Worm (Caenorhabditis elegans) whole organism, L3 larva: Measurements from ENCODE around the gene Y51A2B.8.

ENCODE experiments used
- ZK546.5 ChIP-seq: sonication (generic microtip); optimal IDR thresholded peaks from 2 replicates; lab custom pipeline; 2017; ENCODE audit warnings: missing biosample characterization, missing genetic modification characterization
- aly-2 ChIP-seq: fragments of 150-350 bp; optimal IDR thresholded peaks from 2 replicates; lab custom pipeline; 2014; ENCODE audit warnings: missing biosample characterization, missing genetic modification characterization
- ama-1 ChIP-seq: fragments of 150-350 bp; optimal IDR thresholded peaks from 2 replicates; lab custom pipeline; 2018
- ceh-16 ChIP-seq: sonication (generic microtip); optimal IDR thresholded peaks from 2 replicates; lab custom pipeline; 2017; ENCODE audit warnings: missing biosample characterization, missing genetic modification characterization
- ceh-9 ChIP-seq: sonication (generic microtip); optimal IDR thresholded peaks from 2 replicates; lab custom pipeline; 2018; ENCODE audit warnings: missing biosample characterization, missing genetic modification characterization
- daf-12 ChIP-seq: fragments of 150-350 bp; optimal IDR thresholded peaks from 2 replicates; lab custom pipeline; 2014; ENCODE audit warnings: missing biosample characterization, missing genetic modification reagents, missing genetic modification characterization
- egl-27 ChIP-seq: sonication (generic microtip); optimal IDR thresholded peaks from 4 replicates; lab custom pipeline; 2017; ENCODE audit warnings: missing biosample characterization, missing genetic modification reagents, missing genetic modification characterization
- egl-5 ChIP-seq: fragments of 150-350 bp; optimal IDR thresholded peaks from 2 replicates; lab custom pipeline; 2017; ENCODE audit warnings: missing biosample characterization, missing genetic modification reagents, missing genetic modification characterization, inconsistent platforms
- elt-1 ChIP-seq: fragments of 150-350 bp; optimal IDR thresholded peaks from 2 replicates; lab custom pipeline; 2014; ENCODE audit warnings: missing biosample characterization, missing genetic modification characterization
- elt-3 ChIP-seq, 3 experiments: fragments of 150-350 bp in 1 of 3; sonication (generic microtip) in 2 of 3; optimal IDR thresholded peaks; 2 replicates in 2 of 3; 4 replicates in 1 of 3; lab custom pipeline; 2014 to 2017; ENCODE audit warnings: missing biosample characterization in 3 of 3, missing genetic modification characterization in 3 of 3
- eor-1 ChIP-seq, 2 experiments: fragments of 150-350 bp; optimal IDR thresholded peaks; 2 replicates each; lab custom pipeline; 2014 to 2018; ENCODE audit warnings: missing biosample characterization in 2 of 2, missing genetic modification characterization in 2 of 2
- fkh-10 ChIP-seq: sonication (generic microtip); optimal IDR thresholded peaks from 2 replicates; lab custom pipeline; 2017; ENCODE audit warnings: missing biosample characterization, missing genetic modification reagents, missing genetic modification characterization
- fos-1 ChIP-seq: fragments of 150-350 bp; optimal IDR thresholded peaks from 2 replicates; lab custom pipeline; 2014; ENCODE audit warnings: missing biosample characterization, missing genetic modification characterization
- hmg-11 ChIP-seq: sonication (generic microtip); optimal IDR thresholded peaks from 2 replicates; lab custom pipeline; 2016; ENCODE audit warnings: missing genetic modification characterization, missing compliant biosample characterization
- lin-39 ChIP-seq: fragments of 150-350 bp; optimal IDR thresholded peaks from 2 replicates; lab custom pipeline; 2018; ENCODE audit warnings: missing biosample characterization, missing genetic modification reagents, missing genetic modification characterization
- lsy-12 ChIP-seq: sonication (generic microtip); optimal IDR thresholded peaks from 2 replicates; lab custom pipeline; 2016; ENCODE audit warnings: mild to moderate bottlenecking, missing genetic modification characterization, missing compliant biosample characterization
- mdl-1 ChIP-seq: fragments of 150-350 bp; optimal IDR thresholded peaks from 2 replicates; lab custom pipeline; 2014; ENCODE audit warnings: missing biosample characterization, missing genetic modification characterization
- nhr-11 ChIP-seq: fragments of 150-350 bp; optimal IDR thresholded peaks from 2 replicates; lab custom pipeline; 2014; ENCODE audit warnings: missing biosample characterization, missing genetic modification characterization
- nhr-12 ChIP-seq: fragments of 150-350 bp; optimal IDR thresholded peaks from 2 replicates; lab custom pipeline; 2014; ENCODE audit warnings: missing biosample characterization, missing genetic modification characterization
- nhr-23 ChIP-seq: fragments of 150-350 bp; optimal IDR thresholded peaks from 2 replicates; lab custom pipeline; 2014; ENCODE audit warnings: missing biosample characterization, missing genetic modification reagents, missing genetic modification characterization
- nhr-237 ChIP-seq: fragments of 150-350 bp; optimal IDR thresholded peaks from 2 replicates; lab custom pipeline; 2014; ENCODE audit warnings: missing biosample characterization, missing genetic modification characterization
- nhr-25 ChIP-seq: sonication (generic microtip); optimal IDR thresholded peaks from 2 replicates; lab custom pipeline; 2017; ENCODE audit warnings: missing biosample characterization, missing genetic modification characterization
- nhr-28 ChIP-seq: fragments of 150-350 bp; optimal IDR thresholded peaks from 2 replicates; lab custom pipeline; 2014; ENCODE audit warnings: missing biosample characterization, missing genetic modification characterization
- nhr-43 ChIP-seq: sonication (generic microtip); optimal IDR thresholded peaks from 2 replicates; lab custom pipeline; 2016; ENCODE audit warnings: mild to moderate bottlenecking, missing genetic modification characterization, missing compliant biosample characterization; ENCODE audit not compliant: poor library complexity, severe bottlenecking
- nhr-67 ChIP-seq: fragments of 150-350 bp; optimal IDR thresholded peaks from 2 replicates; lab custom pipeline; 2014; ENCODE audit warnings: missing biosample characterization, missing genetic modification characterization
- nhr-77 ChIP-seq: fragments of 150-350 bp; optimal IDR thresholded peaks from 2 replicates; lab custom pipeline; 2014; ENCODE audit warnings: missing biosample characterization, missing genetic modification characterization
- pha-4 ChIP-seq: fragments of 150-350 bp; optimal IDR thresholded peaks from 2 replicates; lab custom pipeline; 2014; ENCODE audit warnings: missing biosample characterization, missing genetic modification reagents, missing genetic modification characterization
- pqm-1 ChIP-seq: fragments of 150-350 bp; optimal IDR thresholded peaks from 2 replicates; lab custom pipeline; 2017; ENCODE audit warnings: missing biosample characterization, missing genetic modification characterization, inconsistent platforms
- skn-1 ChIP-seq: fragments of 150-350 bp; optimal IDR thresholded peaks from 2 replicates; lab custom pipeline; 2014; ENCODE audit warnings: missing biosample characterization, missing genetic modification characterization
- tbx-2 ChIP-seq: sonication (generic microtip); optimal IDR thresholded peaks from 2 replicates; lab custom pipeline; 2016; ENCODE audit warnings: mild to moderate bottlenecking, missing genetic modification characterization, missing compliant biosample characterization
- unc-39 ChIP-seq: sonication (generic microtip); optimal IDR thresholded peaks from 4 replicates; lab custom pipeline; 2017; ENCODE audit warnings: missing biosample characterization, missing genetic modification characterization
- unc-62 ChIP-seq: fragments of 150-350 bp; sonication (generic microtip); optimal IDR thresholded peaks from 4 replicates; lab custom pipeline; 2014; ENCODE audit warnings: missing biosample characterization, missing genetic modification reagents, missing genetic modification characterization
- ztf-11 ChIP-seq: fragments of 150-350 bp; optimal IDR thresholded peaks from 2 replicates; lab custom pipeline; 2014; ENCODE audit warnings: missing biosample characterization, missing genetic modification characterization

Y51A2B.8 gene

ce11 chrV:18346080-18346479, 32.8 kb upstream of the Y51A2B.8 start (continued):
- TF ChIP-seq pqm-1 (peak; percentile 100), elt-3 (tag; optimal IDR thresholded peaks at IDR 0.05; lab: Kevin White, UChicago) (peak; percentile 68 to 96 (median 94)), mdl-1 (tag; lab: Kevin White, UChicago) (no peak), egl-27 (tag; lab: Kevin White, UChicago) (peak; percentile 88), unc-62 (GFP tag; lab: Kevin White, UChicago) (no peak), ztf-11 (tag; lab: Kevin White, UChicago) (no peak), nhr-237 (tag; lab: Kevin White, UChicago) (no peak), ceh-16 (no peak), nhr-43 (tag; lab: Kevin White, UChicago) (peak; percentile 75), pha-4 (tag; lab: Kevin White, UChicago) (peak; percentile 55)

DNA sequence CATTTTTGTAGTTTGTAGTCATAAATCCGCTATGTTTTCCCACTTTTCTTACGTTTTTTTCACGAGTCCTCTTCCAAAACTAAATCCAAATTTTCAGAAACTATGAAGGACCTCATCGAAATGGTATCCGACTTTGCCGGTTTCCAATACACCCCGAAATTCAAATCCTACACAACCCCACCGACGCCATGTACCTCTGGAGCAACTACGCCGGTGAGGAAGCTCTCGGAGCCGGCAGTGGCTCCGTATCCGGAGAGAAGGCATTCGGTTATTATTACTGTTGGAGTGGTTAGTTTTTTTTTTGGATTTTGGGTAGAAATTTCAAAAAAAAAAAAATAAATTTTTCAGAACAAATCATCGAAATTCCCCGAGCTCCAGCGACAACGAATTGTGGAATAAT, 28.9 kb upstream of the Y51A2B.8 start, which contains the start of gene C08E8.3:
C08E8.3 (plus strand) TSS at position 84 of the 400 bp plus-strand sequence.
- TF ChIP-seq nhr-25 (tag; lab: Kevin White, UChicago) = no peak
- TF ChIP-seq skn-1 (tag; lab: Kevin White, UChicago) = no peak
- no peak for TF ChIP-seq aly-2 (tag; lab: Kevin White, UChicago)
- no peak for TF ChIP-seq nhr-23
- no peak for TF ChIP-seq ama-1 (lab: Kevin White, UChicago)
- no peak for TF ChIP-seq unc-39
- TF ChIP-seq fkh-10 (GFP tag; lab: Kevin White, UChicago) = no peak
- no peak for TF ChIP-seq nhr-11 (tag; lab: Kevin White, UChicago)
- TF ChIP-seq nhr-237 (tag; lab: Kevin White, UChicago) = no peak
- TF ChIP-seq hmg-11 (tag; lab: Kevin White, UChicago) = no peak
- no peak for TF ChIP-seq unc-62 (GFP tag; lab: Kevin White, UChicago)
- no peak for TF ChIP-seq tbx-2 (tag; lab: Kevin White, UChicago)
- TF ChIP-seq ceh-9 = no peak
- TF ChIP-seq nhr-12 = no peak

DNA sequence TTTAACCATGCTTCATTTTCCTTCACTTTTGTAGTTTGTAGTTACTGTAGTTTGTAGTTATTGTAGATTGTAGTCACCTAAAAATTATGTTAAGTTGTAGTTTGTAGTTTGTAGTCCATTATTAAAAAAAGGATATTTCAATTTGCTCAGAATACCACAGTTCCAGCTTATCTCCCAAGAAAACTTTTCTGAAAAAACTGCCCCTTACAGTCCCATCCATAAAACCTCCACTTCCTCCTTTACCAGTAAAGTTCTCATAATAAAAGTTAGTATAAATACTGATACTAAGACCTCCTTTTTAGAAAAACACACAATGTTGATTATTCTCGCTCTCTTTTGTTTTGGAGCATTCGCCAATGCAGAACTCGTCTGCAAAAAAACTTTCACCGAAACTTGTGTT, 28.2 kb upstream of the Y51A2B.8 start, which contains the start of gene C08E8.11:
C08E8.11 (plus strand) TSS at position 301 of the 400 bp plus-strand sequence.
- TF ChIP-seq unc-62 (GFP tag; lab: Kevin White, UChicago) (no peak), lsy-12 (tag; lab: Kevin White, UChicago) (no peak), tbx-2 (tag; lab: Kevin White, UChicago) (no peak)
- TF ChIP-seq, all 47 proteins: peak for 0

ce11 chrV:18354299-18354698, 24.6 kb upstream of the Y51A2B.8 start:
- TF ChIP-seq hmg-11 (tag; lab: Kevin White, UChicago) (no peak), daf-12 (no peak)

DNA sequence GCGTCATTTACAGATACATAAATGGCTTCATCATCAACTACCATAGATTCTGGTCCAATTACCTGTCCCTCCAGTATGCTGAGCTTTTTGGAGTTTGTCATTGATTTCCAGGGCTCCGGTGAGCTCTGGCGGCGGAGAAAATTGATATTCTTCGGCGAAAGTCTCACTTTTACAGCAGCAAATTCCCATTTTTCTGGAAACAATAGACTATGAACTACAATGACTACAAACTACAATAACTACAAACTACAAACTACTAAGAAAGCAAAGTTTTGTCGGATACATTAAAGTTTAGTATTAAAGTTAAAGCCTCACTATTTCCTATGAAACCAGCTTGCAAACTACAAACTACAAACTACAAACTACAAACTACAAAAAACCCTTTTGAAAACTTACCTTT, 23.2 kb upstream of the Y51A2B.8 start, which contains the start of gene C08E8.2:
C08E8.2 (minus strand) TSS at position 101 of the 400 bp plus-strand sequence.
- TF ChIP-seq pqm-1 = no peak
- TF ChIP-seq fkh-10 (GFP tag; lab: Kevin White, UChicago) = no peak
- TF ChIP-seq nhr-28 (tag; lab: Kevin White, UChicago) = no peak
- no peak for TF ChIP-seq nhr-237 (tag; lab: Kevin White, UChicago)
- TF ChIP-seq daf-12 = no peak
- TF ChIP-seq lsy-12 (tag; lab: Kevin White, UChicago) = no peak
- TF ChIP-seq egl-27 (tag; lab: Kevin White, UChicago) = no peak
- TF ChIP-seq tbx-2 (tag; lab: Kevin White, UChicago) = no peak
- TF ChIP-seq nhr-12 = no peak
- TF ChIP-seq nhr-67 (tag; lab: Kevin White, UChicago) = no peak
- TF ChIP-seq fos-1 (tag; lab: Kevin White, UChicago) = no peak
- no peak for TF ChIP-seq ceh-9
- TF ChIP-seq nhr-77 = no peak

DNA sequence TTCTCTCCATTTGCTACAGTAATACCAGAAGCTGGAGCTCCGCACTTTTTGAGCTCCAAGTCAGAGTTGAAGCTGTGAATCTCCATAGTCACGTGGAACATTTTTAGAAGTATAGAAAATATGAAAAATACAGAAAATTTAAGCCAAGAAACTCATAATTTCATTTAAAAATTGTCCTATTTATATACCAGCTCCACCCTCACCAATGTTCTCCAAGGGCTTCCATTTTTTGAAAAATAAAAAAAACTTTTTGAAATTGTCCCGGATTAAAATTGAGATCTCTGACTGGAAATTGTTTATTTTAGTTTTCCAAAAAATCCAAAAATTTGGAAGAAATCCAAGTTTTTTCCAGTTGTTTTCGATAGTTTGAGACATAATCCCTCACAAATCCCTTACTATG, 19.0 kb upstream of the Y51A2B.8 start, which contains the start of gene C08E8.5:
C08E8.5 (minus strand) TSS at position 101 of the 400 bp plus-strand sequence.
- TF ChIP-seq pha-4 (tag; lab: Kevin White, UChicago) (no peak), fos-1 (tag; lab: Kevin White, UChicago) (no peak), elt-1 (no peak), nhr-11 (tag; lab: Kevin White, UChicago) (no peak), ceh-16 (no peak)

ce11 chrV:18362402-18362801, 16.5 kb upstream of the Y51A2B.8 start, which contains the start of gene C08E8.1:
Gene C08E8.1 (minus strand): TSS chrV:18362502.
- TF ChIP-seq egl-5 (tag; lab: Kevin White, UChicago) (no peak), pha-4 (tag; lab: Kevin White, UChicago) (no peak), eor-1 (tag; optimal IDR thresholded peaks at IDR 0.05; lab: Kevin White, UChicago) (no peak), lin-39 (tag; lab: Kevin White, UChicago) (no peak), unc-39 (no peak), tbx-2 (tag; lab: Kevin White, UChicago) (no peak), ZK546.5 (tag; lab: Kevin White, UChicago) (no peak), nhr-23 (no peak)
